Fruit fly (Drosophila melanogaster) S2 (cell line): ENCODE measurements around the gene Gapvd1.

Source experiments
- CG8478 ChIP-seq: fragments of >200 bp; optimal IDR thresholded peaks from 2 replicates; lab custom pipeline; 2018
- CTCF ChIP-seq, 2 experiments: fragments of >200 bp; optimal IDR thresholded peaks; 2 replicates each; lab custom pipeline; 2018

DNA sequence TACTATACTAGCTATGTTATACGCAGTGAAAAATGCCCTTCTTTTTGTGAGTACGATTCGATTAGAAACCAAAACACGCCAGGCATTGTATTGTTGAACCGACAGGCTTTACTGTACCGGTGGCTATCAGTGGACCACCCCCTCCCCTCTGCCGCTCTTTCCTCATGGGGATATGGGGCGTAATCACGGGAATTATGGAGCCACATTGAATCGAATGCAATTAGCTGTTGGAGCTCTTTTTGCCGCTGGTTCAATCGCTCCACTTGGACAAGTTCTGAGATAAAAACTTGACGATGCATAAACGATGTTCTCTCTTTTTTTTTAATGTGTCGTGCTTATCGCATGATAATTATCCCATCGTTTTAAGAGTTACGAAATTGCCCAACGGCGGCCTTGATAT lies 17.0 kb downstream of the Gapvd1 start:
- TF ChIP-seq CG8478 (lab: Kevin White, UChicago) (no peak), CTCF (optimal IDR thresholded peaks at IDR 0.05; lab: Kevin White, UChicago) (no peak)
